Fruit fly (Drosophila melanogaster): ENCODE measurements around the gene Uggt.

DNA sequence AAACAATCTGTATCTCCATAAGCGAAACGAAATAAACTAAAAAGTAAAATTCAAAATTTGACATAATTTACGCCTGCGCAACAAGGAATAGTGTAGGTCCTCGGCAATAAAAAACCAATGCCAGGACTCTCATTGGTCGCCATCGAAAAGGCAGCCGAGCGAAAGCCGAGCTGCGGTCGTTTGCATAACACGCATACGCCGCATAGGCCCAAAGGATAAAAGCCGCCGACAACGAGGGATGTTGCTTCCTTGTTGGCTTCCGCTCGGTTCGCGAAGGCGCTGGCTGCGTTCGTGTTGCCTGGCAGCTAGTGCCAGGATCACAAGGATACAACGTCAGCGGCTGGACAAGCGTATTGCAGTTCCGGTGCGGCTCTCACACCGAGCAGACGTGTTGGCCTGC lies 12.1 kb upstream of the Uggt start:
- TF ChIP-seq achi (GFP tag; optimal IDR thresholded peaks at IDR 0.05), result no peak
- TF ChIP-seq OdsH (GFP tag; optimal IDR thresholded peaks at IDR 0.05), result no peak
- no peak for TF ChIP-seq CG3919 (GFP tag; optimal IDR thresholded peaks at IDR 0.05)
- TF ChIP-seq Gug (GFP tag; IDR thresholded peaks at IDR 0.05), result no peak
- TF ChIP-seq Sox14 (GFP tag; optimal IDR thresholded peaks at IDR 0.05), result no peak
- TF ChIP-seq Hr39 (GFP tag; optimal IDR thresholded peaks at IDR 0.05), result no peak
- no peak for TF ChIP-seq Met (GFP tag; optimal IDR thresholded peaks at IDR 0.05)
- no peak for TF ChIP-seq CG34406 (GFP tag; optimal IDR thresholded peaks at IDR 0.05)
- TF ChIP-seq CG8119 (GFP tag; IDR thresholded peaks at IDR 0.05), result no peak
- TF ChIP-seq Sox102F (GFP tag; optimal IDR thresholded peaks at IDR 0.05), result no peak
- no peak for TF ChIP-seq dac (GFP tag; optimal IDR thresholded peaks at IDR 0.05)
